Worm (Caenorhabditis elegans) whole organism, midembryonic: Measurements from ENCODE around the gene T08G2.2.
A peak's percentile ranks its signal among the peaks of the same experiment; 100 is the strongest.

ENCODE experiments used
- T22C8.4 ChIP-seq: fragments of 200-800 bp; sonication (Bioruptor generic); IDR thresholded peaks from 2 replicates; pipeline ENCODE4 v1.3.6; 2022; ENCODE audit warnings: missing genetic modification characterization, missing compliant biosample characterization
- cog-1 ChIP-seq: sonication (generic microtip); optimal IDR thresholded peaks from 2 replicates; lab custom pipeline; 2016; ENCODE audit warnings: missing genetic modification characterization, missing compliant biosample characterization
- flt-1 ChIP-seq: fragments of 200-800 bp; sonication (Bioruptor generic); IDR thresholded peaks from 2 replicates; pipeline ENCODE4 v1.3.6; 2022; ENCODE audit warnings: missing genetic modification characterization, missing compliant biosample characterization
- klf-2 ChIP-seq: fragments of 200-800 bp; sonication (Bioruptor generic); conservative IDR thresholded peaks from 2 replicates; pipeline ENCODE4 v1.3.6; 2022; ENCODE audit warnings: missing genetic modification reagents, missing genetic modification characterization, missing compliant biosample characterization
- med-1 ChIP-seq: sonication (generic microtip); optimal IDR thresholded peaks from 2 replicates; lab custom pipeline; 2017; ENCODE audit warnings: missing genetic modification characterization, mild to moderate bottlenecking, missing compliant biosample characterization, antibody characterized with exemption, missing genetic modification reagents; ENCODE audit not compliant: insufficient read depth
- ref-1 ChIP-seq: fragments of 200-800 bp; sonication (Bioruptor generic); conservative IDR thresholded peaks from 2 replicates; pipeline ENCODE4 v1.3.6; 2022; ENCODE audit warnings: missing genetic modification reagents, missing genetic modification characterization, missing compliant biosample characterization
- tab-1 ChIP-seq: fragments of 200-800 bp; sonication (Bioruptor generic); IDR thresholded peaks from 2 replicates; pipeline ENCODE4 v1.3.6; 2022; ENCODE audit warnings: missing genetic modification characterization, missing compliant biosample characterization
- ztf-23 ChIP-seq: fragments of 200-800 bp; sonication (Bioruptor generic); IDR thresholded peaks from 2 replicates; pipeline ENCODE4 v1.3.6; 2022; ENCODE audit warnings: missing genetic modification reagents, missing genetic modification characterization, missing compliant biosample characterization
- ztf-29 ChIP-seq: fragments of 200-800 bp; sonication (Bioruptor generic); IDR thresholded peaks from 2 replicates; pipeline ENCODE4 v1.3.6; 2022; ENCODE audit warnings: missing genetic modification reagents, missing genetic modification characterization, missing compliant biosample characterization

The T08G2.2 gene

ce11 chrX:17221873-17222525, 12.8 kb upstream of the T08G2.2 start, which contains the start of gene rab-6.2:
Gene rab-6.2 (plus strand): TSS chrX:17222475.
- TF ChIP-seq tab-1 (GFP tag; lab: Robert Waterston, UW): no peak
- TF ChIP-seq cog-1 (tag; lab: Kevin White, UChicago): no peak
- 0 out of 2 replicates have a peak, but pooled peaks have one; percentile 17 for TF ChIP-seq flt-1 (GFP tag; lab: Robert Waterston, UW)

- TF ChIP-seq flt-1 (GFP tag; lab: Robert Waterston, UW) (no peak), ztf-23 (0 out of 2 replicates have a peak, but pooled peaks have one; percentile 35), ref-1 (GFP tag; lab: Robert Waterston, UW) (no peak), T22C8.4 (GFP tag; lab: Robert Waterston, UW) (peak; percentile 44; the same call in 1 of the 2 replicates), cog-1 (tag; lab: Kevin White, UChicago) (no peak)
These were observed 8.1 kb upstream of the T08G2.2 start, which contains the start of gene acdh-7 for ce11 chrX:17217050-17217813. Gene acdh-7 (minus strand): TSS chrX:17217105.

DNA sequence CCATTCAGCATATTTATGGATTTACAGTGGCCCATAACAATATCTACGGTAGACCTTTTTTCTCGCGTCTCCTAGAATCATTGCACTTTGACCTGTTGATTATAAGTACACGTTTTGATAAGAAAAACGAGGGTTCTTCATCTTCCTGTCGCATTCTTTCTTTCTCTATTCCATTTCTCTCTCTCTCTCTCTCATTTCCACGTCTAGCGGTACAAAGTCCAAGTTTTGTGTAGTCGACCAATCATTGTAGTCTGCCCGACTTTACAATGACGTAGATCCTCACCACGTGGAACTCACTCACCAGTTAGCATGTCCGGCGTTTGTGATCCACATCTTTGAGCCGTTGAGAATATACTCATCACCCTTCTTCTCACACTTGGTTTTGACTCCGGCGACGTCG, 7.0 kb upstream of the T08G2.2 start:
- TF ChIP-seq T22C8.4 (GFP tag; lab: Robert Waterston, UW): no peak
- TF ChIP-seq ztf-29 (GFP tag; lab: Robert Waterston, UW): no peak
- TF ChIP-seq klf-2 (GFP tag; lab: Robert Waterston, UW): no peak
- no peak for TF ChIP-seq med-1 (GFP tag; lab: Kevin White, UChicago)
- no peak for TF ChIP-seq tab-1 (GFP tag; lab: Robert Waterston, UW)
- no peak for TF ChIP-seq ref-1 (GFP tag; lab: Robert Waterston, UW)
- TF ChIP-seq ztf-23: no peak
- TF ChIP-seq flt-1 (GFP tag; lab: Robert Waterston, UW): no peak
- TF ChIP-seq cog-1 (tag; lab: Kevin White, UChicago): no peak

- no peak for TF ChIP-seq klf-2 (GFP tag; lab: Robert Waterston, UW)
- 0 out of 2 replicates have a peak, but pooled peaks have one; percentile 18 for TF ChIP-seq flt-1 (GFP tag; lab: Robert Waterston, UW)
These were observed 6.6 kb upstream of the T08G2.2 start for ce11 chrX:17215753-17216152.

ce11 chrX:17214803-17215202, 5.6 kb upstream of the T08G2.2 start, which contains the start of gene acdh-10:
Gene acdh-10 (minus strand): TSS chrX:17214903.
- TF ChIP-seq klf-2 (GFP tag; lab: Robert Waterston, UW): no peak

ce11 chrX:17211513-17211912, 2.3 kb upstream of the T08G2.2 start:
- TF ChIP-seq T22C8.4 (GFP tag; lab: Robert Waterston, UW): no peak
- TF ChIP-seq med-1 (GFP tag; lab: Kevin White, UChicago): no peak
- no peak for TF ChIP-seq ztf-23
- TF ChIP-seq klf-2 (GFP tag; lab: Robert Waterston, UW): no peak
- no peak for TF ChIP-seq tab-1 (GFP tag; lab: Robert Waterston, UW)
- TF ChIP-seq flt-1 (GFP tag; lab: Robert Waterston, UW): no peak
- TF ChIP-seq cog-1 (tag; lab: Kevin White, UChicago): no peak

DNA sequence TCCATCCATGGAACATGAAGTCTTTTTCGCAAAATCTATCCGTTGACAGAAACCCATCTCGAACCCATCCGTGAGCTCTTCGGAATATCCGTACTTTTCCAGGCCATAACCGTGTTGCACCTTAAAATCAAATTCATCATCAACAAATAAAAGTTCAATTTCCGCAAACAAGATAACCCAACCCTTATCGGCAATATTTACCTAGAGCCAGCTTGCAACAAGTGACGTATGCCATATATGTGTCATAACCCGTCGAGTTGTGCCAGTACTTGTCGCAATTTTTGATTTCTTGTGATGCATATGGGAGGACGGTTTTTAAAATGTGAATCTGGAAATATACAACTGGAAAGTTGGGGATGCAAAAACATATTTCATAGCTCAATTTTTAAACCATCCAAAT, 3.3 kb downstream of the T08G2.2 start:
- TF ChIP-seq T22C8.4 (GFP tag; lab: Robert Waterston, UW): no peak
- TF ChIP-seq flt-1 (GFP tag; lab: Robert Waterston, UW): no peak
- no peak for TF ChIP-seq tab-1 (GFP tag; lab: Robert Waterston, UW)

DNA sequence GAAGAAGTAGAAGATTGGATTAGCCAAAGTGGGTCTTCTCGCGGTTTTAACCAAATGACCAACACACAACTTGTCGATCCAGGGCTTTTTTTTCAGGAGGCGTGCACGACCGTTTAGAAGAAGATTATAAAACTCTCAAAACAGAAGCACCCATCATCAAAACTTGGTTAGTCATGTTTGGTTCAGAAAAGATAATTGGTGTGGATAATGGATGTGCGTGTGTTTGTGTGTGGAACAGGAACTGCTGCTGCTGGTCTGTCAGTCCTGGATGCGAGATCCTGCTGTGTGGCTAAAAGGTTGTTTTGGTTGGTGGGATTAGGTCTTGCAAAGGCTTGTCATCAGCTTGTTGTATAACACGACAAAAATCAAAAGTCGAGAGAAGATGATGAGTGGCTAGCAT, 5.8 kb downstream of the T08G2.2 start:
- TF ChIP-seq ztf-23 (no peak), ztf-29 (GFP tag; lab: Robert Waterston, UW) (no peak), klf-2 (GFP tag; lab: Robert Waterston, UW) (no peak), flt-1 (GFP tag; lab: Robert Waterston, UW) (no peak), ref-1 (GFP tag; lab: Robert Waterston, UW) (no peak), cog-1 (tag; lab: Kevin White, UChicago) (no peak), tab-1 (GFP tag; lab: Robert Waterston, UW) (no peak), T22C8.4 (GFP tag; lab: Robert Waterston, UW) (no peak), med-1 (GFP tag; lab: Kevin White, UChicago) (no peak)

DNA sequence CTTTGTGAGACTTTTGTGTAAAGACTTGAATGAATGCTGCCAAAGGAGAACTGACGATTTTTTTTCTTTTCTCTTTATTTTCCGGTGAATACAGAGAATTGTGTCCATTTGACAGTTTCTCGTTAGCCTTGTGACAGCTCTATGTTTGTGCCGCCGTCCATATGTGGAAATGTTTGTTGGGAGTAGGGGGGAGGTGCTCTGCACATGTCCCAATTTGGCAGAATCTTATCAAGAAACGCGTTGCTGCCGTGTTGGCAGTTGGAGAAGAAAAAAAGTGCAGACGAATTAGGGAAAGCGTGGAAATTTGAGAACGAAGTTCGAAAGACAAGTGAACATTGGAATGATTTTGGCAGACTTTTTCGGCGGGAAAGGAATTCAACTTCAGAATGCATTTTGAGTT, 11.3 kb downstream of the T08G2.2 start:
- TF ChIP-seq ref-1 (GFP tag; lab: Robert Waterston, UW) (no peak), tab-1 (GFP tag; lab: Robert Waterston, UW) (no peak), klf-2 (GFP tag; lab: Robert Waterston, UW) (no peak), med-1 (GFP tag; lab: Kevin White, UChicago) (no peak), ztf-23 (no peak), T22C8.4 (GFP tag; lab: Robert Waterston, UW) (no peak), cog-1 (tag; lab: Kevin White, UChicago) (no peak), ztf-29 (GFP tag; lab: Robert Waterston, UW) (no peak), flt-1 (GFP tag; lab: Robert Waterston, UW) (no peak)

ce11 chrX:17195080-17195479, 14.1 kb downstream of the T08G2.2 start, which contains the start of gene B0302.5:
Gene B0302.5 (minus strand): TSS chrX:17195137.
- TF ChIP-seq T22C8.4 (GFP tag; lab: Robert Waterston, UW): no peak
- TF ChIP-seq flt-1 (GFP tag; lab: Robert Waterston, UW): no peak
- TF ChIP-seq ztf-29 (GFP tag; lab: Robert Waterston, UW): no peak
- no peak for TF ChIP-seq tab-1 (GFP tag; lab: Robert Waterston, UW)
- no peak for TF ChIP-seq klf-2 (GFP tag; lab: Robert Waterston, UW)
- TF ChIP-seq cog-1 (tag; lab: Kevin White, UChicago): no peak
- no peak for TF ChIP-seq med-1 (GFP tag; lab: Kevin White, UChicago)
- TF ChIP-seq ref-1 (GFP tag; lab: Robert Waterston, UW): no peak
- no peak for TF ChIP-seq ztf-23
